Worm (Caenorhabditis elegans) whole organism, L4 larva: ENCODE results near the gene cyp-33C7.

ENCODE experiments used
- F37D6.2 ChIP-seq: sonication (generic microtip); optimal IDR thresholded peaks from 2 replicates; lab custom pipeline; 2016; ENCODE audit warnings: mild to moderate bottlenecking, missing genetic modification characterization, missing compliant biosample characterization
- F44E2.7 ChIP-seq: fragments of 200-800 bp; sonication (Bioruptor generic); IDR thresholded peaks from 2 replicates; pipeline ENCODE4 v2.1.2; 2022; ENCODE audit warnings: missing genetic modification characterization, missing compliant biosample characterization
- T26A8.4 ChIP-seq: fragments of 200-800 bp; sonication (Bioruptor generic); IDR thresholded peaks from 2 replicates; pipeline ENCODE4 v1.3.6; 2022; ENCODE audit warnings: missing genetic modification characterization, missing compliant biosample characterization
- Y48G9A.11 ChIP-seq: fragments of 200-800 bp; sonication (Bioruptor generic); IDR thresholded peaks from 2 replicates; pipeline ENCODE4 v1.3.6; 2022; ENCODE audit warnings: missing genetic modification reagents, missing genetic modification characterization, missing compliant biosample characterization
- Y75B8A.6 ChIP-seq: fragments of 200-800 bp; sonication (Bioruptor generic); IDR thresholded peaks from 2 replicates; pipeline ENCODE4 v1.3.6; 2022; ENCODE audit warnings: missing genetic modification reagents, missing genetic modification characterization, missing compliant biosample characterization
- ZK337.2 ChIP-seq: fragments of 200-800 bp; sonication (Bioruptor generic); IDR thresholded peaks from 2 replicates; pipeline ENCODE4 v1.3.6; 2022; ENCODE audit warnings: missing genetic modification reagents, missing genetic modification characterization, missing compliant biosample characterization
- ZK546.5 ChIP-seq, 2 experiments: sonication (generic microtip); optimal IDR thresholded peaks; 2 replicates each; lab custom pipeline; 2017; ENCODE audit warnings: missing biosample characterization in 2 of 2, missing genetic modification characterization in 2 of 2
- aly-2 ChIP-seq: sonication (generic microtip); optimal IDR thresholded peaks from 2 replicates; lab custom pipeline; 2018; ENCODE audit warnings: missing biosample characterization, missing genetic modification characterization
- ama-1 ChIP-seq: fragments of 150-350 bp; optimal IDR thresholded peaks from 2 replicates; lab custom pipeline; 2014; ENCODE audit warnings: inconsistent platforms, mixed read lengths
- arid-1 ChIP-seq: fragments of 200-800 bp; sonication (Bioruptor generic); conservative IDR thresholded peaks from 2 replicates; pipeline ENCODE4 v1.3.6; 2022; ENCODE audit warnings: missing genetic modification reagents, missing genetic modification characterization, missing compliant biosample characterization
- ceh-28 ChIP-seq: fragments of 150-350 bp; optimal IDR thresholded peaks from 2 replicates; lab custom pipeline; 2014; ENCODE audit warnings: missing biosample characterization, missing genetic modification reagents, missing genetic modification characterization
- ces-1 ChIP-seq: fragments of 150-350 bp; sonication (generic microtip); optimal IDR thresholded peaks from 4 replicates; lab custom pipeline; 2014; ENCODE audit warnings: missing biosample characterization, missing genetic modification reagents, missing genetic modification characterization
- cey-2 ChIP-seq: sonication (generic microtip); optimal IDR thresholded peaks from 3 replicates; lab custom pipeline; 2017; ENCODE audit warnings: missing genetic modification characterization, mild to moderate bottlenecking, missing compliant biosample characterization, antibody characterized with exemption, borderline replicate concordance; ENCODE audit not compliant: insufficient read depth
- daf-12 ChIP-seq: fragments of 150-350 bp; optimal IDR thresholded peaks from 2 replicates; lab custom pipeline; 2014; ENCODE audit warnings: missing biosample characterization, missing genetic modification reagents, missing genetic modification characterization
- daf-8 ChIP-seq: fragments of 200-800 bp; sonication (Bioruptor generic); IDR thresholded peaks from 2 replicates; pipeline ENCODE4 v1.3.6; 2022; ENCODE audit warnings: missing genetic modification characterization, missing compliant biosample characterization
- dmd-8 ChIP-seq: fragments of 200-800 bp; sonication (Bioruptor generic); IDR thresholded peaks from 2 replicates; pipeline ENCODE4 v1.3.6; 2022; ENCODE audit warnings: missing genetic modification characterization, missing compliant biosample characterization
- dve-1 ChIP-seq: sonication (generic microtip); optimal IDR thresholded peaks from 2 replicates; lab custom pipeline; 2017; ENCODE audit warnings: antibody characterized with exemption, mild to moderate bottlenecking, missing genetic modification characterization, missing compliant biosample characterization; ENCODE audit not compliant: insufficient read depth
- fkh-10 ChIP-seq: fragments of 150-350 bp; optimal IDR thresholded peaks from 2 replicates; lab custom pipeline; 2014; ENCODE audit warnings: missing biosample characterization, missing genetic modification reagents, missing genetic modification characterization
- gei-8 ChIP-seq: fragments of 200-800 bp; sonication (Bioruptor generic); optimal IDR thresholded peaks from 2 replicates; lab custom pipeline; 2018; ENCODE audit warnings: mild to moderate bottlenecking, missing genetic modification characterization, missing compliant biosample characterization
- hlh-30 ChIP-seq: sonication (generic microtip); optimal IDR thresholded peaks from 2 replicates; lab custom pipeline; 2017; ENCODE audit warnings: antibody characterized with exemption, mild to moderate bottlenecking, missing genetic modification characterization, missing compliant biosample characterization; ENCODE audit not compliant: insufficient read depth
- jun-1 ChIP-seq: fragments of 150-350 bp; optimal IDR thresholded peaks from 2 replicates; lab custom pipeline; 2014; ENCODE audit warnings: missing biosample characterization, missing genetic modification reagents, missing genetic modification characterization
- lim-7 ChIP-seq: fragments of 200-800 bp; sonication (Bioruptor generic); IDR thresholded peaks from 2 replicates; pipeline ENCODE4 v1.3.6; 2022; ENCODE audit warnings: missing genetic modification characterization, missing compliant biosample characterization
- lin-29 ChIP-seq: fragments of 200-800 bp; sonication (Bioruptor generic); IDR thresholded peaks from 2 replicates; pipeline ENCODE4 v1.3.6; 2022; ENCODE audit warnings: missing genetic modification reagents, missing genetic modification characterization, missing compliant biosample characterization
- madf-5 ChIP-seq, 2 experiments: fragments of 200-800 bp; sonication (Bioruptor generic); IDR thresholded peaks; 2 replicates each; pipeline ENCODE4 v1.3.6; 2022; ENCODE audit warnings: missing compliant biosample characterization in 2 of 2, missing genetic modification characterization in 2 of 2
- madf-9 ChIP-seq: fragments of 200-800 bp; sonication (Bioruptor generic); conservative IDR thresholded peaks from 2 replicates; pipeline ENCODE4 v1.3.6; 2022; ENCODE audit warnings: missing genetic modification reagents, missing genetic modification characterization, missing compliant biosample characterization
- mdt-29 ChIP-seq: fragments of 200-800 bp; sonication (Bioruptor generic); IDR thresholded peaks from 2 replicates; pipeline ENCODE4 v1.3.6; 2022; ENCODE audit warnings: missing genetic modification reagents, missing genetic modification characterization, missing compliant biosample characterization
- mes-2 ChIP-seq: sonication (generic microtip); optimal IDR thresholded peaks from 2 replicates; lab custom pipeline; 2016; ENCODE audit warnings: missing genotype, mild to moderate bottlenecking, missing genetic modification characterization, missing compliant biosample characterization; ENCODE audit not compliant: poor library complexity, severe bottlenecking
- mxl-2 ChIP-seq: fragments of 200-800 bp; sonication (Bioruptor generic); conservative IDR thresholded peaks from 2 replicates; pipeline ENCODE4 v1.3.6; 2022; ENCODE audit warnings: missing genetic modification reagents, missing genetic modification characterization, missing compliant biosample characterization
- nhr-11 ChIP-seq: fragments of 150-350 bp; optimal IDR thresholded peaks from 2 replicates; lab custom pipeline; 2014; ENCODE audit warnings: missing biosample characterization, missing genetic modification characterization
- nhr-28 ChIP-seq: fragments of 150-350 bp; optimal IDR thresholded peaks from 2 replicates; lab custom pipeline; 2014; ENCODE audit warnings: missing biosample characterization, missing genetic modification characterization
- nhr-48 ChIP-seq: sonication (generic microtip); optimal IDR thresholded peaks from 2 replicates; lab custom pipeline; 2016; ENCODE audit warnings: mild to moderate bottlenecking, missing genetic modification characterization, missing compliant biosample characterization
- nhr-76 ChIP-seq: fragments of 150-350 bp; optimal IDR thresholded peaks from 2 replicates; lab custom pipeline; 2014; ENCODE audit warnings: missing biosample characterization, missing genetic modification characterization
- php-3 ChIP-seq: fragments of 200-800 bp; sonication (Bioruptor generic); IDR thresholded peaks from 2 replicates; pipeline ENCODE4 v1.3.6; 2022; ENCODE audit warnings: missing genetic modification reagents, missing genetic modification characterization, missing compliant biosample characterization
- rbr-2 ChIP-seq: sonication (generic microtip); optimal IDR thresholded peaks from 2 replicates; lab custom pipeline; 2016; ENCODE audit warnings: missing genotype, missing genetic modification characterization, missing compliant biosample characterization
- set-16 ChIP-seq: fragments of 200-800 bp; sonication (Bioruptor generic); IDR thresholded peaks from 2 replicates; pipeline ENCODE4 v1.3.6; 2022; ENCODE audit warnings: missing genetic modification reagents, missing genetic modification characterization, missing compliant biosample characterization
- skn-1 ChIP-seq: fragments of 150-350 bp; optimal IDR thresholded peaks from 2 replicates; lab custom pipeline; 2014; ENCODE audit warnings: missing biosample characterization, missing genetic modification characterization
- snpc-1.2 ChIP-seq: fragments of 200-800 bp; sonication (Bioruptor generic); IDR thresholded peaks from 2 replicates; pipeline ENCODE4 v1.3.6; 2022; ENCODE audit warnings: missing genetic modification reagents, missing genetic modification characterization, missing compliant biosample characterization
- spr-1 ChIP-seq: sonication (generic microtip); optimal IDR thresholded peaks from 2 replicates; lab custom pipeline; 2016; ENCODE audit warnings: mild to moderate bottlenecking, missing genetic modification characterization, missing compliant biosample characterization
- tag-97 ChIP-seq: fragments of 200-800 bp; sonication (Bioruptor generic); IDR thresholded peaks from 2 replicates; pipeline ENCODE4 v1.3.6; 2022; ENCODE audit warnings: missing genetic modification characterization, missing compliant biosample characterization
- tra-1 ChIP-seq: fragments of 200-800 bp; sonication (Bioruptor generic); IDR thresholded peaks from 2 replicates; pipeline ENCODE4 v1.3.6; 2022; ENCODE audit warnings: missing genetic modification reagents, missing genetic modification characterization, missing compliant biosample characterization
- unc-62 ChIP-seq, 3 experiments: fragments of 150-350 bp in 1 of 3; sonication (generic microtip); optimal IDR thresholded peaks in 2 of 3; peaks in 1 of 3; 1 replicate in 1 of 3; 2 replicates in 2 of 3; lab custom pipeline; 2014 to 2017; ENCODE audit warnings: missing biosample characterization in 3 of 3, missing genetic modification characterization in 3 of 3, missing genetic modification reagents in 3 of 3, missing genotype in 1 of 3
- zag-1 ChIP-seq: fragments of 150-350 bp; optimal IDR thresholded peaks from 2 replicates; lab custom pipeline; 2014; ENCODE audit warnings: missing biosample characterization, missing genetic modification characterization
- zfp-3 ChIP-seq: fragments of 200-800 bp; sonication (Bioruptor generic); conservative IDR thresholded peaks from 2 replicates; pipeline ENCODE4 v1.3.6; 2022; ENCODE audit warnings: missing genetic modification reagents, missing genetic modification characterization, missing compliant biosample characterization

cyp-33C7 gene

DNA sequence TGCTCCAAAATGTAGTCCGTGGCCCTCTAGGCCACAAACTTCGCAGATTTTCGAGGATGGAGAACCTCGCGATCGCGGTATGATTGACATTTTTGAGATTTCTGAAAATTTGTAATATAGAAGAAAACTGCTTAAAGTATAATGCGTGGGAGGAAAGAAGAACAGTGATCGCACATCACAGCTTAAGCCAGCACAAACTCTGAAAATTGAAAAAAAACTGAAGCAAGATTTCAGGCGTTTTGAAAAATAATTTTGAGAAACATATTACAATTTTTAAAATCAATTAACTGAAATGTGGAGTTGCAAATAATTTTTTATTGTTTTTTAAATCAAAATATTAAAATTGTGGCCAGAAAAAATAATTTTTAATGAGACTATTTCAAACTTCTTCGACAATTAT lies 16.6 kb downstream of the cyp-33C7 start, which contains the start of gene nhr-275:
TSS of gene nhr-275 (minus strand) at position 101 of the 400 bp plus-strand sequence.
- TF ChIP-seq zag-1 (tag; lab: Kevin White, UChicago) (no peak), arid-1 (GFP tag; lab: Robert Waterston, UW) (no peak), gei-8 (GFP tag; lab: Kevin White, UChicago) (no peak), tra-1 (GFP tag; lab: Robert Waterston, UW) (no peak), madf-5 (GFP tag; IDR thresholded peaks at IDR 0.05; lab: Robert Waterston, UW) (no peak), ama-1 (lab: Kevin White, UChicago) (no peak), snpc-1.2 (GFP tag; lab: Robert Waterston, UW) (no peak), dmd-8 (GFP tag; lab: Robert Waterston, UW) (no peak), spr-1 (tag; lab: Kevin White, UChicago) (no peak), tag-97 (GFP tag; lab: Robert Waterston, UW) (no peak), skn-1 (no peak), ceh-28 (no peak)

DNA sequence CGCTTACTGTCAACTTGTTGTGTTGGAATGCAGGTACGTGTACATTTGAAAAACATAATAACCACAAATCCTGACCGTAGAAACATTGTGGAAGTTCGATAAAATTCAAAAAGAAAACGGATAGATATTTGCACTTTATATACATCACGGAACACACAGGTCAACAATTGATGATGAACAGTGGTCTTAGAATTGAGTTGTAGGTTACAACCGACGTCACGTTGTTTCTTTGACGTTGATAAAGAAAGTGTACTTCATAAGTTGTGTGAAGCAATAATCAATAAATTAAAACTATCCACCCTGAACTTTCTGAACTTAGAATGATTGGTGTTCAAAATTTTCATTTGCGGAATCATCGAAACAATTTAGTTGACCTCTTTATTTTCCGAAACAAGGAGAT lies 21.4 kb downstream of the cyp-33C7 start, which contains the start of gene Y5H2A.1:
TSS of gene Y5H2A.1 (minus strand) at position 101 of the 400 bp plus-strand sequence.
- TF ChIP-seq Y48G9A.11 (GFP tag; lab: Robert Waterston, UW) (no peak), set-16 (GFP tag; lab: Robert Waterston, UW) (no peak), F44E2.7 (GFP tag; lab: Robert Waterston, UW) (no peak), zfp-3 (GFP tag; lab: Robert Waterston, UW) (no peak), snpc-1.2 (GFP tag; lab: Robert Waterston, UW) (no peak), tra-1 (GFP tag; lab: Robert Waterston, UW) (no peak), unc-62 (GFP tag; optimal IDR thresholded peaks at IDR 0.05 in 1 of 2; lab: Kevin White, UChicago) (no peak), unc-62 (tag; optimal IDR thresholded peaks at IDR 0.05; lab: Kevin White, UChicago) (no peak), ces-1 (GFP tag; lab: Kevin White, UChicago) (no peak), ceh-28 (no peak), jun-1 (tag; lab: Kevin White, UChicago) (no peak), nhr-11 (no peak), ZK337.2 (GFP tag; lab: Robert Waterston, UW) (no peak), cey-2 (tag; lab: Kevin White, UChicago) (no peak), aly-2 (tag; lab: Kevin White, UChicago) (no peak), php-3 (GFP tag; lab: Robert Waterston, UW) (no peak)

DNA sequence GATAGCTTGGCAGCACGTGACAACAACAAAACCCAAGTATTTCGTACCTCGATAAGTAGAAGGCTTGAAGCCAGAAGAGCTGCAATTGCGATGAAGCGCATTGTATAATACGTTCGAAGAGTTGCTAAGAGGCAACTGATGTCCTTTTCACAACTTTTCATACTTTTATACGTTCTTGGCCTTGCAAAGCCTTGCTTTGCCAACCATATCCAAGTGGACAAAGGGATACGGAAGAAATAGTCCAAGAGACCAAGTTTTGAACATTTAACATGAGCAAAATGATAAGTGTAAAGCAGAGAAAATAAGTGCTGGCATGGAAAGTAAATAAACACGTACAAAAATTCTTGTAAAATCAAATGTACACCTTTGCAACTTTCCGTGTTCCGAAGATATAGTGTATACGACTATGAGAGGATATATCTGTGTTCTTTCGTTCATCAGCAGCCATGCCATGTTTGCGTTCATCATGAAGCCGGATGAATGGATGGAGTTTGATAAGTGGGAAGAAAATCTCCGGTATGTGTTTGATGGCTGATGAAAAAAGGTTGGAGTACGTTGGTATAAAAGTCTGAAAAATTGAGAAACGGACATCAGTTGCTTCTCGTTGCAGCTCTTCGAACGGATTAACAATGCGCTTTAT lies 24.0 kb downstream of the cyp-33C7 start, which contains the start of the genes Y5H2A.4 and abu-4:
TSS of gene Y5H2A.4 (minus strand) at position 101 of the 640 bp plus-strand sequence.
TSS of gene abu-4 (plus strand) at position 590 of the 640 bp plus-strand sequence.
- no peak for TF ChIP-seq daf-12 (tag; lab: Kevin White, UChicago)
- peak in 1 of 2 experiments; percentile 86 for TF ChIP-seq unc-62 (GFP tag; optimal IDR thresholded peaks at IDR 0.05 in 1 of 2; lab: Kevin White, UChicago)
- TF ChIP-seq unc-62 (tag; optimal IDR thresholded peaks at IDR 0.05; lab: Kevin White, UChicago) = no peak

DNA sequence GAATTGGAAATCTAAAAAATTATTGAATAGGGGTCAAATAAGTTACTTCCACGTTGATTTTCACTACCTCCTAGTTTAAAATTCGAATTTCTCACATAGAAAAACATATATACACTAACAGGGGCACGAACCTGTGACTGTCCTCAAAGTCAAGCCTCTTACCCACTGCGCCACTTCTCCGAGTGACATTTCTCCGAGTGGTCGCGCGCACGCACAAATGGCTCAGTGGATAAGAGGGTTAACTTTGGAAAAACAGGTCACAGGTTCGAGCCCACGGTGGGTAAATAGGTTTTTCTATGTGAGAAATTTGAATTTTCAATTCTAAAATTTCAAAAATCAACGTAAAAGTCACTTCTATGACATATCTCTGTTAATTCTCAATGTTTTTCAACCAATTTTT lies 26.9 kb downstream of the cyp-33C7 start:
- TF ChIP-seq hlh-30 (tag; lab: Kevin White, UChicago) = peak; percentile 34
- TF ChIP-seq lim-7 (GFP tag; lab: Robert Waterston, UW) = no peak
- TF ChIP-seq ZK546.5 (tag; optimal IDR thresholded peaks at IDR 0.05; lab: Kevin White, UChicago) = no peak
- TF ChIP-seq daf-8 (GFP tag; lab: Robert Waterston, UW) = no peak
- TF ChIP-seq daf-12 (tag; lab: Kevin White, UChicago) = no peak
- TF ChIP-seq F37D6.2 (tag; lab: Kevin White, UChicago) = no peak
- TF ChIP-seq lin-29 (GFP tag; lab: Robert Waterston, UW) = no peak
- TF ChIP-seq nhr-48 (tag; lab: Kevin White, UChicago) = no peak
- TF ChIP-seq arid-1 (GFP tag; lab: Robert Waterston, UW) = no peak
- TF ChIP-seq T26A8.4 (GFP tag; lab: Robert Waterston, UW) = no peak
- TF ChIP-seq fkh-10 = no peak
- no peak for TF ChIP-seq madf-9 (GFP tag; lab: Robert Waterston, UW)
- no peak for TF ChIP-seq rbr-2 (tag; lab: Kevin White, UChicago)
- peak; percentile 3 for TF ChIP-seq dve-1 (tag; lab: Kevin White, UChicago)
- TF ChIP-seq nhr-76 (tag; lab: Kevin White, UChicago) = no peak
- no peak for TF ChIP-seq Y75B8A.6
- TF ChIP-seq mxl-2 (GFP tag; lab: Robert Waterston, UW) = no peak
- no peak for TF ChIP-seq nhr-28 (tag; lab: Kevin White, UChicago)
- no peak for TF ChIP-seq zfp-3 (GFP tag; lab: Robert Waterston, UW)
- no peak for TF ChIP-seq mdt-29
- TF ChIP-seq mes-2 (tag; lab: Kevin White, UChicago) = no peak
